Worm (Caenorhabditis elegans) whole organism, L1 larva: ENCODE data around the gene Y55D5A.1.

Source experiments
- C34B4.2 ChIP-seq: sonication (generic microtip); optimal IDR thresholded peaks from 2 replicates; lab custom pipeline; 2017; ENCODE audit warnings: mild to moderate bottlenecking, missing genetic modification characterization, missing compliant biosample characterization
- F16B12.6 ChIP-seq: fragments of 150-350 bp; optimal IDR thresholded peaks from 2 replicates; lab custom pipeline; 2014; ENCODE audit warnings: missing biosample characterization, missing genetic modification characterization
- aly-2 ChIP-seq: fragments of 150-350 bp; optimal IDR thresholded peaks from 2 replicates; lab custom pipeline; 2014; ENCODE audit warnings: missing biosample characterization, missing genetic modification characterization
- ama-1 ChIP-seq: fragments of 150-350 bp; optimal IDR thresholded peaks from 2 replicates; lab custom pipeline; 2014
- blmp-1 ChIP-seq: fragments of 150-350 bp; optimal IDR thresholded peaks from 2 replicates; lab custom pipeline; 2014; ENCODE audit warnings: missing biosample characterization, missing genetic modification characterization
- ceh-63 ChIP-seq: fragments of 200-800 bp; sonication (Bioruptor generic); optimal IDR thresholded peaks from 2 replicates; lab custom pipeline; 2018; ENCODE audit warnings: mild to moderate bottlenecking, missing genetic modification characterization, missing compliant biosample characterization
- ceh-8 ChIP-seq: fragments of 200-800 bp; sonication (Bioruptor generic); optimal IDR thresholded peaks from 2 replicates; lab custom pipeline; 2018; ENCODE audit warnings: mild to moderate bottlenecking, missing genetic modification characterization, moderate library complexity, missing compliant biosample characterization
- ceh-88 ChIP-seq: fragments of 200-800 bp; sonication (Bioruptor generic); IDR thresholded peaks from 2 replicates; pipeline ENCODE4 v1.3.6; 2022; ENCODE audit warnings: missing genetic modification characterization, missing compliant biosample characterization
- ceh-90 ChIP-seq: sonication (generic microtip); optimal IDR thresholded peaks from 2 replicates; lab custom pipeline; 2016; ENCODE audit warnings: missing genetic modification characterization, missing compliant biosample characterization
- egl-13 ChIP-seq: sonication (generic microtip); optimal IDR thresholded peaks from 2 replicates; lab custom pipeline; 2016; ENCODE audit warnings: missing genotype, missing genetic modification reagents, missing genetic modification characterization, missing compliant biosample characterization
- egl-27 ChIP-seq, 2 experiments: fragments of 150-350 bp in 1 of 2; sonication (generic microtip); optimal IDR thresholded peaks; 3 replicates each; lab custom pipeline; 2017 to 2018; ENCODE audit warnings: missing biosample characterization in 2 of 2, missing genetic modification characterization in 2 of 2, missing genetic modification reagents in 2 of 2
- elt-2 ChIP-seq: sonication (generic microtip); optimal IDR thresholded peaks from 2 replicates; lab custom pipeline; 2016; ENCODE audit warnings: missing genetic modification characterization, mild to moderate bottlenecking, inconsistent platforms, missing compliant biosample characterization, missing genetic modification reagents
- ets-5 ChIP-seq: fragments of 200-800 bp; sonication (Bioruptor generic); IDR thresholded peaks from 2 replicates; pipeline ENCODE4 v1.3.6; 2022; ENCODE audit warnings: missing genetic modification characterization, missing compliant biosample characterization
- fkh-10 ChIP-seq: sonication (generic microtip); optimal IDR thresholded peaks from 2 replicates; lab custom pipeline; 2017; ENCODE audit warnings: missing biosample characterization, missing genetic modification reagents, missing genetic modification characterization
- fkh-4 ChIP-seq: sonication (generic microtip); optimal IDR thresholded peaks from 2 replicates; lab custom pipeline; 2016; ENCODE audit warnings: missing compliant biosample characterization, missing genetic modification characterization, borderline replicate concordance
- grh-1 ChIP-seq: fragments of 200-800 bp; sonication (Bioruptor generic); IDR thresholded peaks from 2 replicates; pipeline ENCODE4 v1.3.6; 2022; ENCODE audit warnings: missing genetic modification reagents, missing genetic modification characterization, missing compliant biosample characterization
- hlh-17 ChIP-seq: fragments of 200-800 bp; sonication (Bioruptor generic); optimal IDR thresholded peaks from 2 replicates; lab custom pipeline; 2018; ENCODE audit warnings: missing genetic modification characterization, mild to moderate bottlenecking, missing compliant biosample characterization, moderate library complexity, borderline replicate concordance
- lin-15B ChIP-seq: fragments of 150-350 bp; sonication (generic microtip); optimal IDR thresholded peaks from 3 replicates; lab custom pipeline; 2014; ENCODE audit warnings: missing biosample characterization, missing genetic modification characterization
- lin-35 ChIP-seq, 2 experiments: fragments of 150-350 bp; optimal IDR thresholded peaks; 2 replicates each; lab custom pipeline; 2014; ENCODE audit warnings: missing biosample characterization in 2 of 2, missing genetic modification characterization in 2 of 2, missing genetic modification reagents in 2 of 2
- lin-39 ChIP-seq: fragments of 150-350 bp; optimal IDR thresholded peaks from 2 replicates; lab custom pipeline; 2014; ENCODE audit warnings: missing biosample characterization, missing genetic modification reagents, missing genetic modification characterization
- lsy-2 ChIP-seq, 2 experiments: fragments of 150-350 bp; optimal IDR thresholded peaks; 2 replicates each; lab custom pipeline; 2014; ENCODE audit warnings: missing biosample characterization in 2 of 2, missing genetic modification characterization in 2 of 2
- mdl-1 ChIP-seq, 2 experiments: fragments of 150-350 bp; optimal IDR thresholded peaks; 2 replicates each; lab custom pipeline; 2014 to 2017; ENCODE audit warnings: missing biosample characterization in 2 of 2, missing genetic modification characterization in 2 of 2, inconsistent platforms in 1 of 2
- mef-2 ChIP-seq: fragments of 150-350 bp; optimal IDR thresholded peaks from 2 replicates; lab custom pipeline; 2014; ENCODE audit warnings: missing biosample characterization, missing genetic modification characterization
- mep-1 ChIP-seq: fragments of 150-350 bp; optimal IDR thresholded peaks from 2 replicates; lab custom pipeline; 2014; ENCODE audit warnings: missing biosample characterization, missing genetic modification characterization
- nhr-11 ChIP-seq: fragments of 150-350 bp; optimal IDR thresholded peaks from 2 replicates; lab custom pipeline; 2014; ENCODE audit warnings: missing biosample characterization, missing genetic modification characterization
- nhr-19 ChIP-seq: fragments of 200-800 bp; sonication (Bioruptor generic); conservative IDR thresholded peaks from 2 replicates; pipeline ENCODE4 v1.3.6; 2022; ENCODE audit warnings: missing genetic modification characterization, missing compliant biosample characterization
- nhr-237 ChIP-seq: fragments of 150-350 bp; optimal IDR thresholded peaks from 2 replicates; lab custom pipeline; 2014; ENCODE audit warnings: missing biosample characterization, missing genetic modification characterization
- nhr-28 ChIP-seq: fragments of 150-350 bp; optimal IDR thresholded peaks from 2 replicates; lab custom pipeline; 2014; ENCODE audit warnings: missing biosample characterization, missing genetic modification characterization
- nhr-47 ChIP-seq: sonication (generic microtip); optimal IDR thresholded peaks from 2 replicates; lab custom pipeline; 2016; ENCODE audit warnings: mild to moderate bottlenecking, missing genetic modification characterization, moderate library complexity, missing compliant biosample characterization
- nhr-76 ChIP-seq: sonication (generic microtip); optimal IDR thresholded peaks from 2 replicates; lab custom pipeline; 2017; ENCODE audit warnings: missing biosample characterization, missing genetic modification characterization
- nhr-84 ChIP-seq: sonication (generic microtip); optimal IDR thresholded peaks from 2 replicates; lab custom pipeline; 2017; ENCODE audit warnings: missing biosample characterization, missing genetic modification characterization
- pax-3 ChIP-seq: fragments of 200-800 bp; sonication (Bioruptor generic); optimal IDR thresholded peaks from 2 replicates; lab custom pipeline; 2018; ENCODE audit warnings: mild to moderate bottlenecking, missing genetic modification characterization, moderate library complexity, missing compliant biosample characterization
- pqm-1 ChIP-seq: sonication (generic microtip); optimal IDR thresholded peaks from 3 replicates; lab custom pipeline; 2017; ENCODE audit warnings: missing biosample characterization, missing genetic modification characterization
- rnt-1 ChIP-seq: sonication (generic microtip); optimal IDR thresholded peaks from 2 replicates; lab custom pipeline; 2016; ENCODE audit warnings: mild to moderate bottlenecking, missing genetic modification characterization, moderate library complexity, missing compliant biosample characterization
- snu-23 ChIP-seq: sonication (generic microtip); optimal IDR thresholded peaks from 2 replicates; lab custom pipeline; 2016; ENCODE audit warnings: missing genetic modification characterization, missing compliant biosample characterization
- sox-4 ChIP-seq: sonication (generic microtip); optimal IDR thresholded peaks from 2 replicates; lab custom pipeline; 2016; ENCODE audit warnings: missing genetic modification characterization, missing compliant biosample characterization
- sptf-1 ChIP-seq: fragments of 150-350 bp; optimal IDR thresholded peaks from 2 replicates; lab custom pipeline; 2014; ENCODE audit warnings: missing biosample characterization, missing genetic modification characterization
- sup-37 ChIP-seq: fragments of 200-800 bp; sonication (Bioruptor generic); optimal IDR thresholded peaks from 2 replicates; lab custom pipeline; 2018; ENCODE audit warnings: mild to moderate bottlenecking, missing genetic modification characterization, missing compliant biosample characterization
- swsn-7 ChIP-seq: sonication (generic microtip); optimal IDR thresholded peaks from 2 replicates; lab custom pipeline; 2016; ENCODE audit warnings: missing genetic modification characterization, missing compliant biosample characterization
- tbx-2 ChIP-seq: sonication (generic microtip); optimal IDR thresholded peaks from 2 replicates; lab custom pipeline; 2016; ENCODE audit warnings: missing genetic modification characterization, missing compliant biosample characterization
- tlp-1 ChIP-seq: fragments of 150-350 bp; optimal IDR thresholded peaks from 2 replicates; lab custom pipeline; 2014; ENCODE audit warnings: missing biosample characterization, missing genetic modification characterization
- unc-130 ChIP-seq: fragments of 150-350 bp; optimal IDR thresholded peaks from 2 replicates; lab custom pipeline; 2017; ENCODE audit warnings: missing biosample characterization, missing genetic modification characterization, inconsistent platforms
- unc-30 ChIP-seq: sonication (generic microtip); optimal IDR thresholded peaks from 2 replicates; lab custom pipeline; 2017; ENCODE audit warnings: missing biosample characterization, missing genetic modification characterization
- unc-62 ChIP-seq: fragments of 150-350 bp; optimal IDR thresholded peaks from 2 replicates; lab custom pipeline; 2014; ENCODE audit warnings: missing biosample characterization, missing genetic modification reagents, missing genetic modification characterization
- unc-86 ChIP-seq: sonication (generic microtip); optimal IDR thresholded peaks from 2 replicates; lab custom pipeline; 2016; ENCODE audit warnings: missing genetic modification characterization, missing compliant biosample characterization
- unc-98 ChIP-seq: fragments of 200-800 bp; sonication (Bioruptor generic); IDR thresholded peaks from 2 replicates; pipeline ENCODE4 v1.3.6; 2022; ENCODE audit warnings: missing genetic modification characterization, missing compliant biosample characterization
- xbp-1 ChIP-seq: sonication (generic microtip); optimal IDR thresholded peaks from 2 replicates; lab custom pipeline; 2016; ENCODE audit warnings: missing genetic modification characterization, missing compliant biosample characterization
- zag-1 ChIP-seq: fragments of 150-350 bp; optimal IDR thresholded peaks from 2 replicates; lab custom pipeline; 2014; ENCODE audit warnings: missing biosample characterization, missing genetic modification characterization
- zip-4 ChIP-seq: fragments of 200-800 bp; sonication (Bioruptor generic); optimal IDR thresholded peaks from 2 replicates; lab custom pipeline; 2018; ENCODE audit warnings: mild to moderate bottlenecking, missing genetic modification characterization, moderate library complexity, missing compliant biosample characterization

The Y55D5A.1 gene

ce11 chrIII:2961840-2962239 is 20.4 kb upstream of the Y55D5A.1 start:
- TF ChIP-seq unc-130 (no peak), xbp-1 (tag; lab: Kevin White, UChicago) (no peak), ceh-90 (tag; lab: Kevin White, UChicago) (no peak), unc-30 (tag; lab: Kevin White, UChicago) (no peak), blmp-1 (no peak), egl-13 (no peak), egl-27 (tag; optimal IDR thresholded peaks at IDR 0.05; lab: Kevin White, UChicago) (no peak), unc-62 (no peak), snu-23 (GFP tag; lab: Kevin White, UChicago) (no peak), swsn-7 (tag; lab: Kevin White, UChicago) (no peak), lin-35 (GFP tag; optimal IDR thresholded peaks at IDR 0.05; lab: Kevin White, UChicago) (no peak), ceh-63 (GFP tag; lab: Kevin White, UChicago) (no peak), sptf-1 (tag; lab: Kevin White, UChicago) (no peak), mef-2 (tag; lab: Kevin White, UChicago) (no peak), fkh-10 (GFP tag; lab: Kevin White, UChicago) (no peak), grh-1 (no peak), nhr-237 (tag; lab: Kevin White, UChicago) (no peak), nhr-47 (tag; lab: Kevin White, UChicago) (no peak), ama-1 (lab: Kevin White, UChicago) (no peak), mep-1 (tag; lab: Kevin White, UChicago) (no peak)

ce11 chrIII:2965534-2965933 is 16.7 kb upstream of the Y55D5A.1 start, which contains the start of gene H05C05.2:
TSS of gene H05C05.2 (minus strand) at chrIII:2965634.
- TF ChIP-seq lin-35 (GFP tag; optimal IDR thresholded peaks at IDR 0.05; lab: Kevin White, UChicago), result no peak
- TF ChIP-seq egl-13, result no peak
- no peak for TF ChIP-seq fkh-10 (GFP tag; lab: Kevin White, UChicago)
- TF ChIP-seq swsn-7 (tag; lab: Kevin White, UChicago), result no peak
- TF ChIP-seq zip-4 (GFP tag; lab: Kevin White, UChicago), result no peak

- TF ChIP-seq nhr-28 (tag; lab: Kevin White, UChicago) (no peak), nhr-237 (tag; lab: Kevin White, UChicago) (peak; percentile 56), pqm-1 (no peak), mdl-1 (tag; optimal IDR thresholded peaks at IDR 0.05; lab: Kevin White, UChicago) (peak in 1 of 2 experiments; percentile 70), grh-1 (peak; percentile 73), nhr-19 (peak; percentile 91), tlp-1 (tag; lab: Kevin White, UChicago) (no peak), fkh-4 (peak; percentile 2), sup-37 (GFP tag; lab: Kevin White, UChicago) (no peak), unc-62 (no peak), unc-86 (tag; lab: Kevin White, UChicago) (peak; percentile 85), unc-98 (GFP tag; lab: Robert Waterston, UW) (peak; percentile 77), lsy-2 (tag; optimal IDR thresholded peaks at IDR 0.05; lab: Kevin White, UChicago) (peak; percentile 84 to 90), ceh-88 (GFP tag; lab: Robert Waterston, UW) (peak; percentile 75; the same call in 1 of the 2 replicates), zag-1 (tag; lab: Kevin White, UChicago) (no peak), ceh-8 (peak; percentile 61), tbx-2 (peak; percentile 87), mef-2 (tag; lab: Kevin White, UChicago) (peak; percentile 19), rnt-1 (tag; lab: Kevin White, UChicago) (peak; percentile 90), ets-5 (no peak), ama-1 (lab: Kevin White, UChicago) (no peak), pax-3 (peak; percentile 66), elt-2 (tag; lab: Kevin White, UChicago) (no peak), aly-2 (tag; lab: Kevin White, UChicago) (peak; percentile 40), nhr-11 (tag; lab: Kevin White, UChicago) (peak; percentile 48), unc-130 (peak; percentile 69), C34B4.2 (tag; lab: Kevin White, UChicago) (no peak), nhr-76 (tag; lab: Kevin White, UChicago) (no peak), lin-15B (tag; lab: Kevin White, UChicago) (peak; percentile 77), hlh-17 (GFP tag; lab: Kevin White, UChicago) (no peak), F16B12.6 (peak; percentile 58), snu-23 (GFP tag; lab: Kevin White, UChicago) (peak; percentile 94), sox-4 (tag; lab: Kevin White, UChicago) (peak; percentile 50), nhr-84 (tag; lab: Kevin White, UChicago) (no peak), lin-39 (tag; lab: Kevin White, UChicago) (peak; percentile 21)
Observed at ce11 chrIII:2966462-2966861, 15.7 kb upstream of the Y55D5A.1 start.
